Worm (Caenorhabditis elegans): Measurements from ENCODE around the gene Y39A3CL.7.

- TF ChIP-seq him-1 (tag; optimal IDR thresholded peaks at IDR 0.05) (no peak), W03F9.2 (tag; optimal IDR thresholded peaks at IDR 0.05) (no peak), dao-5 (tag; optimal IDR thresholded peaks at IDR 0.05) (no peak)
Observed at ce11 chrIII:1824264-1824922, at the start of gene Y39A3CL.7, which contains the start of gene pvf-1.

Data from whole organism, L4/young adult.